Worm (Caenorhabditis elegans) whole organism, midembryonic: ENCODE measurements around the gene col-163.

Source experiments
- T22C8.4 ChIP-seq: fragments of 200-800 bp; sonication (Bioruptor generic); IDR thresholded peaks from 2 replicates; pipeline ENCODE4 v1.3.6; 2022; ENCODE audit warnings: missing genetic modification characterization, missing compliant biosample characterization
- cog-1 ChIP-seq: sonication (generic microtip); optimal IDR thresholded peaks from 2 replicates; lab custom pipeline; 2016; ENCODE audit warnings: missing genetic modification characterization, missing compliant biosample characterization
- flt-1 ChIP-seq: fragments of 200-800 bp; sonication (Bioruptor generic); IDR thresholded peaks from 2 replicates; pipeline ENCODE4 v1.3.6; 2022; ENCODE audit warnings: missing genetic modification characterization, missing compliant biosample characterization
- klf-2 ChIP-seq: fragments of 200-800 bp; sonication (Bioruptor generic); conservative IDR thresholded peaks from 2 replicates; pipeline ENCODE4 v1.3.6; 2022; ENCODE audit warnings: missing genetic modification reagents, missing genetic modification characterization, missing compliant biosample characterization
- ref-1 ChIP-seq: fragments of 200-800 bp; sonication (Bioruptor generic); conservative IDR thresholded peaks from 2 replicates; pipeline ENCODE4 v1.3.6; 2022; ENCODE audit warnings: missing genetic modification reagents, missing genetic modification characterization, missing compliant biosample characterization
- tab-1 ChIP-seq: fragments of 200-800 bp; sonication (Bioruptor generic); IDR thresholded peaks from 2 replicates; pipeline ENCODE4 v1.3.6; 2022; ENCODE audit warnings: missing genetic modification characterization, missing compliant biosample characterization
- ztf-23 ChIP-seq: fragments of 200-800 bp; sonication (Bioruptor generic); IDR thresholded peaks from 2 replicates; pipeline ENCODE4 v1.3.6; 2022; ENCODE audit warnings: missing genetic modification reagents, missing genetic modification characterization, missing compliant biosample characterization
- ztf-29 ChIP-seq: fragments of 200-800 bp; sonication (Bioruptor generic); IDR thresholded peaks from 2 replicates; pipeline ENCODE4 v1.3.6; 2022; ENCODE audit warnings: missing genetic modification reagents, missing genetic modification characterization, missing compliant biosample characterization

DNA sequence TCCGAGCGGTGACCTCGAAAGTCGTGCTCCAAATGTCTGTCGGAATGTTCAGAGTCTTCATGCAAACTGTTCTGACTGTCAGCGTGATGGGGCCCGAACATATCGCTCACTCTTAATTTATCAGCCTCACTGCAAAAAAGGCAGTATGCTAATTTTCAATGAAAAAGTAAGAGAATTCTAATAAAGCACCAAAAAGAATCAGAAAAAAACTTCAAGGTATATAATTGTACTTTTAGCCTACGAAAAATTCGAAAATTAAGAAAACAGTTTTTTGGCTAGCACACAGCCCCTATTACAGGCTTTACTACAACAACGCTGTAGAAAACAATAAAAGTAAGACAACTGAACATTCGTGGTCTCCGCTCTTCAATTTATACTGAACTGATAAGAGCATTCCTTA is 38.1 kb upstream of the col-163 start, which contains the start of gene F26F2.1:
- no peak for TF ChIP-seq ref-1 (GFP tag; lab: Robert Waterston, UW)
- TF ChIP-seq klf-2 (GFP tag; lab: Robert Waterston, UW) = no peak
- no peak for TF ChIP-seq flt-1 (GFP tag; lab: Robert Waterston, UW)
- no peak for TF ChIP-seq ztf-29 (GFP tag; lab: Robert Waterston, UW)
- no peak for TF ChIP-seq T22C8.4 (GFP tag; lab: Robert Waterston, UW)
- TF ChIP-seq tab-1 = no peak
- TF ChIP-seq cog-1 (tag; lab: Kevin White, UChicago) = no peak
- TF ChIP-seq ztf-23 (GFP tag; lab: Robert Waterston, UW) = no peak
